Worm (Caenorhabditis elegans) whole organism, early embryonic: ENCODE data around the gene knl-1.

Experiments
- ceh-13 ChIP-seq: fragments of 200-800 bp; sonication (Bioruptor generic); optimal IDR thresholded peaks from 2 replicates; lab custom pipeline; 2018; ENCODE audit warnings: mild to moderate bottlenecking, missing genetic modification characterization, missing compliant biosample characterization
- hnd-1 ChIP-seq: sonication (generic microtip); optimal IDR thresholded peaks from 2 replicates; lab custom pipeline; 2016; ENCODE audit warnings: missing genetic modification characterization, missing compliant biosample characterization
- scrt-1 ChIP-seq: fragments of 200-800 bp; sonication (Bioruptor generic); IDR thresholded peaks from 2 replicates; pipeline ENCODE4 v1.3.6; 2022; ENCODE audit warnings: missing genetic modification characterization, missing compliant biosample characterization

- TF ChIP-seq ceh-13 (GFP tag; lab: Kevin White, UChicago) (no peak), hnd-1 (tag; lab: Kevin White, UChicago) (no peak), scrt-1 (GFP tag; lab: Robert Waterston, UW) (no peak)
Measured at ce11 chrIII:8245591-8245990, 4.8 kb upstream of the knl-1 start, which contains the start of gene C02F5.3.
